Worm (Caenorhabditis elegans) whole organism, midembryonic: Measurements from ENCODE around the gene R13A5.10.

ENCODE experiments used
- T22C8.4 ChIP-seq: fragments of 200-800 bp; sonication (Bioruptor generic); IDR thresholded peaks from 2 replicates; pipeline ENCODE4 v1.3.6; 2022; ENCODE audit warnings: missing genetic modification characterization, missing compliant biosample characterization
- flt-1 ChIP-seq: fragments of 200-800 bp; sonication (Bioruptor generic); IDR thresholded peaks from 2 replicates; pipeline ENCODE4 v1.3.6; 2022; ENCODE audit warnings: missing genetic modification characterization, missing compliant biosample characterization
- tab-1 ChIP-seq: fragments of 200-800 bp; sonication (Bioruptor generic); IDR thresholded peaks from 2 replicates; pipeline ENCODE4 v1.3.6; 2022; ENCODE audit warnings: missing genetic modification characterization, missing compliant biosample characterization
- ztf-23 ChIP-seq: fragments of 200-800 bp; sonication (Bioruptor generic); IDR thresholded peaks from 2 replicates; pipeline ENCODE4 v1.3.6; 2022; ENCODE audit warnings: missing genetic modification reagents, missing genetic modification characterization, missing compliant biosample characterization

DNA sequence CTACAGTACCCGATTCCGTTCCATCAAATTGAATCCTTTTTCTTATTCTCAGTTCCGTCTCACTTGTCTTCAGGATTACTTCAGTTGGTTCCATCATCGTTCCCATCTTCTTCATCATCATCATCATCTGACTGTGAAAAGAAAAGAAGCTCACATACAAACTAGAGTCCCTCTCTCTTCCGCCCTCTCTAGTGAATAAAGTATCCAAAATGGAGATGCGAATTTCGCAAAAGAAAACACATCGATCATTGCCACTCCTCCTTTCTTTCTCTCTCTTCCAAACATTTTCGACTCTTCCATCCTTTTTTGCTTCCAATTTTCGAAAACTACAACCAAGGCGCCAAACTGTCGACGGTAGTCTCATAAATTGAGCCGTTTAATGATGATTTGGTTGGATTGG is 29.9 kb downstream of the R13A5.10 start:
- no peak for TF ChIP-seq tab-1
- TF ChIP-seq ztf-23, result no peak
- TF ChIP-seq flt-1 (GFP tag; lab: Robert Waterston, UW), result no peak
- no peak for TF ChIP-seq T22C8.4 (GFP tag; lab: Robert Waterston, UW)
